Worm (Caenorhabditis elegans) whole organism, L1 larva: ENCODE results near the gene algn-14.
A peak's percentile ranks its signal among the peaks of the same experiment; 100 is the strongest.

Source experiments
- C04F5.9 ChIP-seq: sonication (generic microtip); optimal IDR thresholded peaks from 2 replicates; lab custom pipeline; 2016; ENCODE audit warnings: missing genetic modification characterization, missing compliant biosample characterization
- C34B4.2 ChIP-seq: sonication (generic microtip); optimal IDR thresholded peaks from 2 replicates; lab custom pipeline; 2017; ENCODE audit warnings: mild to moderate bottlenecking, missing genetic modification characterization, missing compliant biosample characterization
- F16B12.6 ChIP-seq: fragments of 150-350 bp; optimal IDR thresholded peaks from 2 replicates; lab custom pipeline; 2014; ENCODE audit warnings: missing biosample characterization, missing genetic modification characterization
- Y116A8C.19 ChIP-seq: sonication (generic microtip); optimal IDR thresholded peaks from 2 replicates; lab custom pipeline; 2016; ENCODE audit warnings: missing compliant biosample characterization, missing genetic modification characterization, borderline replicate concordance
- aha-1 ChIP-seq: fragments of 150-350 bp; optimal IDR thresholded peaks from 2 replicates; lab custom pipeline; 2014; ENCODE audit warnings: missing biosample characterization, missing genetic modification characterization
- aly-2 ChIP-seq: fragments of 150-350 bp; optimal IDR thresholded peaks from 2 replicates; lab custom pipeline; 2014; ENCODE audit warnings: missing biosample characterization, missing genetic modification characterization
- ama-1 ChIP-seq: fragments of 150-350 bp; optimal IDR thresholded peaks from 2 replicates; lab custom pipeline; 2014
- blmp-1 ChIP-seq: fragments of 150-350 bp; optimal IDR thresholded peaks from 2 replicates; lab custom pipeline; 2014; ENCODE audit warnings: missing biosample characterization, missing genetic modification characterization
- ceh-63 ChIP-seq: fragments of 200-800 bp; sonication (Bioruptor generic); optimal IDR thresholded peaks from 2 replicates; lab custom pipeline; 2018; ENCODE audit warnings: mild to moderate bottlenecking, missing genetic modification characterization, missing compliant biosample characterization
- ceh-8 ChIP-seq: fragments of 200-800 bp; sonication (Bioruptor generic); optimal IDR thresholded peaks from 2 replicates; lab custom pipeline; 2018; ENCODE audit warnings: mild to moderate bottlenecking, missing genetic modification characterization, moderate library complexity, missing compliant biosample characterization
- ceh-82 ChIP-seq, 3 experiments: fragments of 150-350 bp in 1 of 3; sonication (generic microtip) in 2 of 3; optimal IDR thresholded peaks; 2 replicates each; lab custom pipeline; 2014 to 2017; ENCODE audit warnings: missing biosample characterization in 3 of 3, missing genetic modification characterization in 3 of 3
- ceh-90 ChIP-seq: sonication (generic microtip); optimal IDR thresholded peaks from 2 replicates; lab custom pipeline; 2016; ENCODE audit warnings: missing genetic modification characterization, missing compliant biosample characterization
- ces-1 ChIP-seq: fragments of 150-350 bp; optimal IDR thresholded peaks from 2 replicates; lab custom pipeline; 2014; ENCODE audit warnings: missing biosample characterization, missing genetic modification reagents, missing genetic modification characterization
- dpl-1 ChIP-seq, 3 experiments: fragments of 150-350 bp in 2 of 3; sonication (generic microtip) in 1 of 3; optimal IDR thresholded peaks; 2 replicates each; lab custom pipeline; 2014 to 2017; ENCODE audit warnings: missing biosample characterization in 3 of 3, missing genetic modification characterization in 3 of 3, missing genetic modification reagents in 3 of 3
- dsc-1 ChIP-seq: sonication (generic microtip); optimal IDR thresholded peaks from 2 replicates; lab custom pipeline; 2016; ENCODE audit warnings: mild to moderate bottlenecking, missing genetic modification characterization, missing compliant biosample characterization
- egl-27 ChIP-seq, 2 experiments: fragments of 150-350 bp in 1 of 2; sonication (generic microtip); optimal IDR thresholded peaks; 3 replicates each; lab custom pipeline; 2017 to 2018; ENCODE audit warnings: missing biosample characterization in 2 of 2, missing genetic modification characterization in 2 of 2, missing genetic modification reagents in 2 of 2
- elt-2 ChIP-seq: sonication (generic microtip); optimal IDR thresholded peaks from 2 replicates; lab custom pipeline; 2016; ENCODE audit warnings: missing genetic modification characterization, mild to moderate bottlenecking, inconsistent platforms, missing compliant biosample characterization, missing genetic modification reagents
- elt-3 ChIP-seq, 6 experiments: fragments of 150-350 bp in 1 of 6; sonication (generic microtip); optimal IDR thresholded peaks; 2 replicates each; lab custom pipeline; 2017 to 2018; ENCODE audit warnings: missing biosample characterization in 6 of 6, missing genetic modification characterization in 6 of 6, inconsistent platforms in 1 of 6
- fkh-10 ChIP-seq: sonication (generic microtip); optimal IDR thresholded peaks from 2 replicates; lab custom pipeline; 2017; ENCODE audit warnings: missing biosample characterization, missing genetic modification reagents, missing genetic modification characterization
- fkh-4 ChIP-seq: sonication (generic microtip); optimal IDR thresholded peaks from 2 replicates; lab custom pipeline; 2016; ENCODE audit warnings: missing compliant biosample characterization, missing genetic modification characterization, borderline replicate concordance
- fkh-8 ChIP-seq: sonication (generic microtip); optimal IDR thresholded peaks from 2 replicates; lab custom pipeline; 2016; ENCODE audit warnings: mild to moderate bottlenecking, missing genetic modification characterization, missing compliant biosample characterization
- grh-1 ChIP-seq: fragments of 200-800 bp; sonication (Bioruptor generic); IDR thresholded peaks from 2 replicates; pipeline ENCODE4 v1.3.6; 2022; ENCODE audit warnings: missing genetic modification reagents, missing genetic modification characterization, missing compliant biosample characterization
- hlh-4 ChIP-seq: sonication (generic microtip); optimal IDR thresholded peaks from 2 replicates; lab custom pipeline; 2016; ENCODE audit warnings: mild to moderate bottlenecking, missing genetic modification characterization, missing compliant biosample characterization
- jun-1 ChIP-seq: fragments of 150-350 bp; optimal IDR thresholded peaks from 2 replicates; lab custom pipeline; 2014; ENCODE audit warnings: missing biosample characterization, missing genetic modification reagents, missing genetic modification characterization
- lin-13 ChIP-seq: fragments of 150-350 bp; optimal IDR thresholded peaks from 2 replicates; lab custom pipeline; 2014; ENCODE audit warnings: missing biosample characterization, missing genetic modification reagents, missing genetic modification characterization
- lin-14 ChIP-seq: fragments of 200-800 bp; sonication (Bioruptor generic); optimal IDR thresholded peaks from 2 replicates; lab custom pipeline; 2018; ENCODE audit warnings: mild to moderate bottlenecking, missing genetic modification characterization, moderate library complexity, missing compliant biosample characterization
- lin-15B ChIP-seq: fragments of 150-350 bp; sonication (generic microtip); optimal IDR thresholded peaks from 3 replicates; lab custom pipeline; 2014; ENCODE audit warnings: missing biosample characterization, missing genetic modification characterization
- lin-35 ChIP-seq, 2 experiments: fragments of 150-350 bp; optimal IDR thresholded peaks; 2 replicates each; lab custom pipeline; 2014; ENCODE audit warnings: missing biosample characterization in 2 of 2, missing genetic modification characterization in 2 of 2, missing genetic modification reagents in 2 of 2
- lir-3 ChIP-seq: sonication (generic microtip); optimal IDR thresholded peaks from 2 replicates; lab custom pipeline; 2016; ENCODE audit warnings: mild to moderate bottlenecking, missing genetic modification characterization, moderate library complexity, missing compliant biosample characterization; ENCODE audit not compliant: poor library complexity
- mdl-1 ChIP-seq, 2 experiments: fragments of 150-350 bp; optimal IDR thresholded peaks; 2 replicates each; lab custom pipeline; 2014 to 2017; ENCODE audit warnings: missing biosample characterization in 2 of 2, missing genetic modification characterization in 2 of 2, inconsistent platforms in 1 of 2
- mef-2 ChIP-seq: fragments of 150-350 bp; optimal IDR thresholded peaks from 2 replicates; lab custom pipeline; 2014; ENCODE audit warnings: missing biosample characterization, missing genetic modification characterization
- nhr-19 ChIP-seq: fragments of 200-800 bp; sonication (Bioruptor generic); conservative IDR thresholded peaks from 2 replicates; pipeline ENCODE4 v1.3.6; 2022; ENCODE audit warnings: missing genetic modification characterization, missing compliant biosample characterization
- nhr-47 ChIP-seq: sonication (generic microtip); optimal IDR thresholded peaks from 2 replicates; lab custom pipeline; 2016; ENCODE audit warnings: mild to moderate bottlenecking, missing genetic modification characterization, moderate library complexity, missing compliant biosample characterization
- nhr-71 ChIP-seq: sonication (generic microtip); optimal IDR thresholded peaks from 2 replicates; lab custom pipeline; 2016; ENCODE audit warnings: mild to moderate bottlenecking, missing genetic modification characterization, moderate library complexity, missing compliant biosample characterization
- nhr-84 ChIP-seq: sonication (generic microtip); optimal IDR thresholded peaks from 2 replicates; lab custom pipeline; 2017; ENCODE audit warnings: missing biosample characterization, missing genetic modification characterization
- nhr-90 ChIP-seq: sonication (generic microtip); optimal IDR thresholded peaks from 2 replicates; lab custom pipeline; 2016; ENCODE audit warnings: mild to moderate bottlenecking, missing genetic modification characterization, missing compliant biosample characterization; ENCODE audit not compliant: poor library complexity
- pag-3 ChIP-seq: sonication (generic microtip); optimal IDR thresholded peaks from 2 replicates; lab custom pipeline; 2017; ENCODE audit warnings: missing genetic modification characterization, mild to moderate bottlenecking, missing compliant biosample characterization, antibody characterized with exemption, borderline replicate concordance; ENCODE audit not compliant: insufficient read depth
- pax-3 ChIP-seq: fragments of 200-800 bp; sonication (Bioruptor generic); optimal IDR thresholded peaks from 2 replicates; lab custom pipeline; 2018; ENCODE audit warnings: mild to moderate bottlenecking, missing genetic modification characterization, moderate library complexity, missing compliant biosample characterization
- rnt-1 ChIP-seq: sonication (generic microtip); optimal IDR thresholded peaks from 2 replicates; lab custom pipeline; 2016; ENCODE audit warnings: mild to moderate bottlenecking, missing genetic modification characterization, moderate library complexity, missing compliant biosample characterization
- skn-1 ChIP-seq: fragments of 150-350 bp; optimal IDR thresholded peaks from 2 replicates; lab custom pipeline; 2014; ENCODE audit warnings: missing biosample characterization, missing genetic modification characterization
- sptf-1 ChIP-seq: fragments of 150-350 bp; optimal IDR thresholded peaks from 2 replicates; lab custom pipeline; 2014; ENCODE audit warnings: missing biosample characterization, missing genetic modification characterization
- sup-37 ChIP-seq: fragments of 200-800 bp; sonication (Bioruptor generic); optimal IDR thresholded peaks from 2 replicates; lab custom pipeline; 2018; ENCODE audit warnings: mild to moderate bottlenecking, missing genetic modification characterization, missing compliant biosample characterization
- swsn-7 ChIP-seq: sonication (generic microtip); optimal IDR thresholded peaks from 2 replicates; lab custom pipeline; 2016; ENCODE audit warnings: missing genetic modification characterization, missing compliant biosample characterization
- tbx-2 ChIP-seq: sonication (generic microtip); optimal IDR thresholded peaks from 2 replicates; lab custom pipeline; 2016; ENCODE audit warnings: missing genetic modification characterization, missing compliant biosample characterization
- tlp-1 ChIP-seq: fragments of 150-350 bp; optimal IDR thresholded peaks from 2 replicates; lab custom pipeline; 2014; ENCODE audit warnings: missing biosample characterization, missing genetic modification characterization
- unc-130 ChIP-seq: fragments of 150-350 bp; optimal IDR thresholded peaks from 2 replicates; lab custom pipeline; 2017; ENCODE audit warnings: missing biosample characterization, missing genetic modification characterization, inconsistent platforms
- unc-30 ChIP-seq: sonication (generic microtip); optimal IDR thresholded peaks from 2 replicates; lab custom pipeline; 2017; ENCODE audit warnings: missing biosample characterization, missing genetic modification characterization
- unc-62 ChIP-seq: fragments of 150-350 bp; optimal IDR thresholded peaks from 2 replicates; lab custom pipeline; 2014; ENCODE audit warnings: missing biosample characterization, missing genetic modification reagents, missing genetic modification characterization
- unc-98 ChIP-seq: fragments of 200-800 bp; sonication (Bioruptor generic); IDR thresholded peaks from 2 replicates; pipeline ENCODE4 v1.3.6; 2022; ENCODE audit warnings: missing genetic modification characterization, missing compliant biosample characterization
- xbp-1 ChIP-seq: sonication (generic microtip); optimal IDR thresholded peaks from 2 replicates; lab custom pipeline; 2016; ENCODE audit warnings: missing genetic modification characterization, missing compliant biosample characterization
- zip-4 ChIP-seq: fragments of 200-800 bp; sonication (Bioruptor generic); optimal IDR thresholded peaks from 2 replicates; lab custom pipeline; 2018; ENCODE audit warnings: mild to moderate bottlenecking, missing genetic modification characterization, moderate library complexity, missing compliant biosample characterization
- ztf-11 ChIP-seq, 2 experiments: sonication (generic microtip); optimal IDR thresholded peaks; 2 replicates each; lab custom pipeline; 2016 to 2017; ENCODE audit warnings: missing genetic modification characterization in 2 of 2, missing biosample characterization in 1 of 2, missing compliant biosample characterization in 1 of 2

algn-14 gene

DNA sequence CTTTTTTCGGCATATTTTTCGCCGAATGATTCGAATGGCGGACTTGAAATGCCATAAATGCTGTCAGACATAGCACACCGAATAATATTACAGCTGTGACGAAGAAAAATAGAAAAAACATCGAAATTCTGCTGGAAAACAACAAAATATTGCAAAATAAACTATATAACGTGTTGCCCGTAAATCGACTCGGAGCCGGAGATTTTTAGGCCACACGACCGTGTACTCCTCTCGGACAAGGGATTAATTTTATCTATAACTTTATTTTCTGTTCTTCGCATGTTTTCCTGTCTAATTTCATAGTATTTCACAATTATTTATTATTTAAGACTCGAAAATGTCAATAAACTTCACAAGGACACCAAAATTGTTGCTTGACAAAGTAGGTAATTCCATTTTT lies at the start of gene algn-14, which contains the start of gene M02B7.2:
Gene algn-14 (minus strand): TSS at position 175 of the 400 bp plus-strand sequence.
Gene M02B7.2 (plus strand): TSS at position 330 of the 400 bp plus-strand sequence.
- TF ChIP-seq nhr-47 (tag; lab: Kevin White, UChicago) (peak; percentile 84), unc-98 (GFP tag; lab: Robert Waterston, UW) (peak; percentile 62; the same call in 1 of the 2 replicates), pag-3 (tag; lab: Kevin White, UChicago) (no peak), pax-3 (tag; lab: Kevin White, UChicago) (peak; percentile 79), ceh-8 (no peak), grh-1 (GFP tag; lab: Robert Waterston, UW) (peak; percentile 12; the same call in 1 of the 2 replicates), mef-2 (tag; lab: Kevin White, UChicago) (no peak), nhr-71 (peak; percentile 84), skn-1 (tag; lab: Kevin White, UChicago) (no peak), fkh-4 (peak; percentile 90), unc-130 (tag; lab: Kevin White, UChicago) (no peak), hlh-4 (tag; lab: Kevin White, UChicago) (peak; percentile 14), tlp-1 (tag; lab: Kevin White, UChicago) (no peak), F16B12.6 (tag; lab: Kevin White, UChicago) (no peak), blmp-1 (no peak), xbp-1 (tag; lab: Kevin White, UChicago) (peak; percentile 79), sup-37 (GFP tag; lab: Kevin White, UChicago) (no peak), C34B4.2 (no peak), ceh-90 (peak; percentile 88), egl-27 (tag; optimal IDR thresholded peaks at IDR 0.05; lab: Kevin White, UChicago) (no peak), ces-1 (GFP tag; lab: Kevin White, UChicago) (no peak), zip-4 (GFP tag; lab: Kevin White, UChicago) (no peak), nhr-19 (GFP tag; lab: Robert Waterston, UW) (peak; percentile 63), Y116A8C.19 (peak; percentile 45), fkh-10 (no peak), C04F5.9 (tag; lab: Kevin White, UChicago) (peak; percentile 54), rnt-1 (tag; lab: Kevin White, UChicago) (peak; percentile 96), lin-13 (GFP tag; lab: Kevin White, UChicago) (peak; percentile 50), tbx-2 (peak; percentile 84), aha-1 (tag; lab: Kevin White, UChicago) (no peak), ztf-11 (tag; optimal IDR thresholded peaks at IDR 0.05; lab: Kevin White, UChicago) (peak in 1 of 2 experiments; percentile 82), lin-14 (GFP tag; lab: Kevin White, UChicago) (no peak), nhr-90 (tag; lab: Kevin White, UChicago) (peak; percentile 86), lin-15B (no peak), mdl-1 (tag; optimal IDR thresholded peaks at IDR 0.05; lab: Kevin White, UChicago) (no peak), jun-1 (no peak), dsc-1 (tag; lab: Kevin White, UChicago) (peak; percentile 87), lin-35 (GFP tag; optimal IDR thresholded peaks at IDR 0.05; lab: Kevin White, UChicago) (peak; percentile 55 to 61), lir-3 (tag; lab: Kevin White, UChicago) (peak; percentile 93), ceh-63 (GFP tag; lab: Kevin White, UChicago) (no peak), dpl-1 (GFP tag; optimal IDR thresholded peaks at IDR 0.05; lab: Kevin White, UChicago) (peak; percentile 16 to 70 (median 61)), nhr-84 (tag; lab: Kevin White, UChicago) (no peak), unc-62 (GFP tag; lab: Kevin White, UChicago) (no peak), aly-2 (tag; lab: Kevin White, UChicago) (peak; percentile 60), fkh-8 (tag; lab: Kevin White, UChicago) (peak; percentile 74), ama-1 (lab: Kevin White, UChicago) (no peak), swsn-7 (peak; percentile 78), elt-3 (tag; optimal IDR thresholded peaks at IDR 0.05; lab: Kevin White, UChicago) (no peak), elt-2 (peak; percentile 64), sptf-1 (no peak), ceh-82 (tag; optimal IDR thresholded peaks at IDR 0.05; lab: Kevin White, UChicago) (peak; percentile 23 to 44 (median 25)), unc-30 (no peak)
